Fruit fly (Drosophila melanogaster): ENCODE measurements around the gene Ilp2.

Gene Ilp2

DNA sequence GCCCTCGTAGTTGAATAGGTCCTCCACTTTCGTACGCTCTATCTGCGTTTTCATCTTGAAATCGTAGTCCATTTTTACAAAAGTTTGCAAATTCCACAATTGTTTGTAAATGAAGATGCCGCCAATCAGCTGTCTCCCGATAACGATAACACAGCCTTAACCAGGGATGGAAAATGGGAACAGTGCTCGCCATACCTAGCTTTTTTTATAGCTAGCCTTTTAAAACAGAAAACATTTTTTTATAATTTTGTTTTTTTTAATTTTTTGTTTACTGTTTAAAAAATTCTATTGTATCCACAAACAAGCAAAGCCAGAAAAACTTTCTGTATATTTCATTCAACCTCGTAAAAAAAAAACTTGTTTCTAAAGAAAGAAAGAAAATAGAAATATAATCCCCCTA, 39.0 kb downstream of the Ilp2 start, which contains the start of gene Cdk8 (continued):
- TF ChIP-seq CG13775 (GFP tag; optimal IDR thresholded peaks at IDR 0.05) (no peak), sna (GFP tag; IDR thresholded peaks at IDR 0.05; ENCODE audit: partially characterized antibody) (no peak), CG8944 (GFP tag; optimal IDR thresholded peaks at IDR 0.05) (no peak), CG6683 (GFP tag; optimal IDR thresholded peaks at IDR 0.05) (no peak), CG4404 (GFP tag; IDR thresholded peaks at IDR 0.05) (no peak), twi (tag; optimal IDR thresholded peaks at IDR 0.05) (no peak), CG10147 (GFP tag; optimal IDR thresholded peaks at IDR 0.05) (peak; percentile 52), nmo (GFP tag; optimal IDR thresholded peaks at IDR 0.05) (peak; percentile 28), HmgZ (tag; optimal IDR thresholded peaks at IDR 0.05) (peak; percentile 45), CG32772 (GFP tag; IDR thresholded peaks at IDR 0.05) (no peak), Mrtf (GFP tag; IDR thresholded peaks at IDR 0.05) (no peak), NK7.1 (GFP tag; optimal IDR thresholded peaks at IDR 0.05) (no peak), al (GFP tag; IDR thresholded peaks at IDR 0.05) (no peak), chinmo (GFP tag; IDR thresholded peaks at IDR 0.05; ENCODE audit: partially characterized antibody) (no peak), jumu (GFP tag; optimal IDR thresholded peaks at IDR 0.05) (no peak), Nf-YA (GFP tag; IDR thresholded peaks at IDR 0.05) (no peak), inv (GFP tag; IDR thresholded peaks at IDR 0.05; ENCODE audit: partially characterized antibody) (no peak), Sox102F (GFP tag; optimal IDR thresholded peaks at IDR 0.05) (no peak), CG12299 (tag; optimal IDR thresholded peaks at IDR 0.05) (no peak), Opbp (GFP tag; IDR thresholded peaks at IDR 0.05; ENCODE audit: partially characterized antibody) (no peak), CG3995 (GFP tag; optimal IDR thresholded peaks at IDR 0.05) (no peak), CG3163 (GFP tag; optimal IDR thresholded peaks at IDR 0.05) (no peak), cg (GFP tag; optimal IDR thresholded peaks at IDR 0.05) (no peak), CG18262 (tag; optimal IDR thresholded peaks at IDR 0.05) (peak; percentile 39), CG2202 (tag; optimal IDR thresholded peaks at IDR 0.05) (no peak), CG8359 (GFP tag; optimal IDR thresholded peaks at IDR 0.05; ENCODE audit: borderline replicate concordance) (no peak), CG34422 (GFP tag; IDR thresholded peaks at IDR 0.05) (peak; percentile 51; the same call in 1 of the 3 replicates), D19A (tag; optimal IDR thresholded peaks at IDR 0.05) (no peak), Ets65A (GFP tag) (no peak), wor (GFP tag; IDR thresholded peaks at IDR 0.05) (no peak), Hand (GFP tag; optimal IDR thresholded peaks at IDR 0.05) (no peak), pros (GFP tag; optimal IDR thresholded peaks at IDR 0.05) (no peak), gsb (GFP tag; IDR thresholded peaks at IDR 0.05) (no peak), ap (GFP tag; IDR thresholded peaks at IDR 0.05) (no peak), CG1024 (GFP tag; IDR thresholded peaks at IDR 0.05) (no peak), sr (GFP tag; IDR thresholded peaks at IDR 0.05) (no peak), Dll (GFP tag; IDR thresholded peaks at IDR 0.05; ENCODE audit: partially characterized antibody) (peak; percentile 43; the same call in 1 of the 4 replicates), Nf-YB (GFP tag; optimal IDR thresholded peaks at IDR 0.05) (no peak), CG2678 (tag; optimal IDR thresholded peaks at IDR 0.05) (no peak), Meics (GFP tag; optimal IDR thresholded peaks at IDR 0.05) (no peak), hth (optimal IDR thresholded peaks at IDR 0.05) (no peak), dpn (GFP tag; optimal IDR thresholded peaks at IDR 0.05) (peak in 1 of 2 experiments; percentile 57), Side (GFP tag; optimal IDR thresholded peaks at IDR 0.05) (no peak), CG6272 (GFP tag; IDR thresholded peaks at IDR 0.05) (no peak), Dad (GFP tag; optimal IDR thresholded peaks at IDR 0.05) (no peak), Max (GFP tag; optimal IDR thresholded peaks at IDR 0.05) (no peak), CG12219 (GFP tag; optimal IDR thresholded peaks at IDR 0.05) (no peak), HLHmδ (GFP tag; optimal IDR thresholded peaks at IDR 0.05) (no peak), Gsc (GFP tag; IDR thresholded peaks at IDR 0.05) (no peak), CG12942 (GFP tag; optimal IDR thresholded peaks at IDR 0.05) (peak; percentile 25), CG11247 (GFP tag; IDR thresholded peaks at IDR 0.05) (no peak), kah (GFP tag; optimal IDR thresholded peaks at IDR 0.05) (no peak)
